Worm (Caenorhabditis elegans): ENCODE data around the gene msp-56.

The msp-56 gene

ce11 chrIV:9857952-9858488 lies 16.7 kb downstream of the msp-56 start, which contains the start of gene npp-1:
Gene npp-1 (plus strand): TSS chrIV:9858488.
- TF ChIP-seq aha-1 (tag) = peak; percentile 57
- TF ChIP-seq T26A8.4 (GFP tag; IDR thresholded peaks at IDR 0.05) = no peak
- peak; percentile 28 for TF ChIP-seq nhr-77 (tag; optimal IDR thresholded peaks at IDR 0.05)
- TF ChIP-seq fkh-10 (GFP tag; optimal IDR thresholded peaks at IDR 0.05) = no peak
- no peak for TF ChIP-seq tag-97 (GFP tag; IDR thresholded peaks at IDR 0.05)
- no peak for TF ChIP-seq hmg-1.1 (GFP tag; IDR thresholded peaks at IDR 0.05)
- no peak for TF ChIP-seq pqm-1 (tag; optimal IDR thresholded peaks at IDR 0.05)
- TF ChIP-seq ceh-28 (tag; optimal IDR thresholded peaks at IDR 0.05) = no peak
- peak; percentile 88 for TF ChIP-seq mes-2 (tag; optimal IDR thresholded peaks at IDR 0.05; ENCODE audit: poor library complexity, severe bottlenecking)
- TF ChIP-seq madf-5 (GFP tag; IDR thresholded peaks at IDR 0.05) = no peak
- no peak for TF ChIP-seq lin-29 (GFP tag; IDR thresholded peaks at IDR 0.05)
- no peak for TF ChIP-seq lin-15B (tag; optimal IDR thresholded peaks at IDR 0.05)
- no peak for TF ChIP-seq zfp-3 (GFP tag; conservative IDR thresholded peaks at IDR 0.05)
- no peak for TF ChIP-seq F37D6.2 (tag; optimal IDR thresholded peaks at IDR 0.05)
- TF ChIP-seq T20F7.1 (GFP tag; optimal IDR thresholded peaks at IDR 0.05) = peak; percentile 7
- no peak for TF ChIP-seq Y105C5A.15 (GFP tag; IDR thresholded peaks at IDR 0.05)
- TF ChIP-seq nhr-10 (tag; optimal IDR thresholded peaks at IDR 0.05) = no peak
- TF ChIP-seq sdz-12 (GFP tag; optimal IDR thresholded peaks at IDR 0.05) = no peak
- peak; percentile 10 for TF ChIP-seq unc-130 (GFP tag; optimal IDR thresholded peaks at IDR 0.05)
- no peak for TF ChIP-seq Y48G9A.11 (GFP tag; IDR thresholded peaks at IDR 0.05)
- TF ChIP-seq hlh-11 (tag; optimal IDR thresholded peaks at IDR 0.05) = no peak
- no peak for TF ChIP-seq dmd-8 (GFP tag; IDR thresholded peaks at IDR 0.05)
- TF ChIP-seq daf-16 (GFP tag; optimal IDR thresholded peaks at IDR 0.05) = no peak
- peak; percentile 12 for TF ChIP-seq daf-16 (tag; optimal IDR thresholded peaks at IDR 0.05)
- peak; percentile 17 for TF ChIP-seq nhr-28 (tag; optimal IDR thresholded peaks at IDR 0.05)
- TF ChIP-seq dpl-1 (GFP tag; optimal IDR thresholded peaks at IDR 0.05) = peak; percentile 55
- TF ChIP-seq nhr-42 (GFP tag; IDR thresholded peaks at IDR 0.05) = no peak
- TF ChIP-seq unc-62 (GFP tag; optimal IDR thresholded peaks at IDR 0.05 in 1 of 2) = peak in 1 of 2 experiments; percentile 92
- no peak for TF ChIP-seq unc-62 (tag; optimal IDR thresholded peaks at IDR 0.05)
- no peak for TF ChIP-seq Y75B8A.6 (GFP tag; IDR thresholded peaks at IDR 0.05)
- peak; percentile 30 for TF ChIP-seq lin-13 (GFP tag; optimal IDR thresholded peaks at IDR 0.05)
- TF ChIP-seq pha-4 (GFP tag; IDR thresholded peaks at IDR 0.05) = no peak
- TF ChIP-seq pha-4 (tag; optimal IDR thresholded peaks at IDR 0.05) = no peak
- TF ChIP-seq lin-38 (GFP tag; IDR thresholded peaks at IDR 0.05) = peak; percentile 86
- TF ChIP-seq ctbp-1 (GFP tag; IDR thresholded peaks at IDR 0.05) = no peak
- TF ChIP-seq snpc-4 (tag; optimal IDR thresholded peaks at IDR 0.05) = no peak
- no peak for TF ChIP-seq nhr-102 (tag; optimal IDR thresholded peaks at IDR 0.05)
- TF ChIP-seq spr-1 (tag; optimal IDR thresholded peaks at IDR 0.05) = no peak
- TF ChIP-seq fos-1 (tag; optimal IDR thresholded peaks at IDR 0.05) = no peak
- TF ChIP-seq nhr-6 (tag; optimal IDR thresholded peaks at IDR 0.05) = no peak
- no peak for TF ChIP-seq unc-39 (tag; optimal IDR thresholded peaks at IDR 0.05)
- 0 out of 2 replicates have a peak, but pooled peaks have one; percentile 5 for TF ChIP-seq vab-7 (GFP tag; IDR thresholded peaks at IDR 0.05)
- peak; percentile 20 for TF ChIP-seq dve-1 (tag; optimal IDR thresholded peaks at IDR 0.05; ENCODE audit: insufficient read depth)
- no peak for TF ChIP-seq F10B5.3 (tag; optimal IDR thresholded peaks at IDR 0.05)
- TF ChIP-seq lin-1 (GFP tag; IDR thresholded peaks at IDR 0.05) = no peak
- TF ChIP-seq zag-1 (tag; optimal IDR thresholded peaks at IDR 0.05) = no peak
- TF ChIP-seq lim-7 (GFP tag; IDR thresholded peaks at IDR 0.05) = no peak
- no peak for TF ChIP-seq php-3 (GFP tag; IDR thresholded peaks at IDR 0.05)
- no peak for TF ChIP-seq daf-12 (tag; optimal IDR thresholded peaks at IDR 0.05)
- TF ChIP-seq lsy-2 (tag; optimal IDR thresholded peaks at IDR 0.05) = no peak
- TF ChIP-seq skn-1 (tag; optimal IDR thresholded peaks at IDR 0.05) = no peak

Measured in whole organism, L4 larva.